Fruit fly (Drosophila melanogaster): ENCODE data around the gene ATPsynG.

The ATPsynG gene

DNA sequence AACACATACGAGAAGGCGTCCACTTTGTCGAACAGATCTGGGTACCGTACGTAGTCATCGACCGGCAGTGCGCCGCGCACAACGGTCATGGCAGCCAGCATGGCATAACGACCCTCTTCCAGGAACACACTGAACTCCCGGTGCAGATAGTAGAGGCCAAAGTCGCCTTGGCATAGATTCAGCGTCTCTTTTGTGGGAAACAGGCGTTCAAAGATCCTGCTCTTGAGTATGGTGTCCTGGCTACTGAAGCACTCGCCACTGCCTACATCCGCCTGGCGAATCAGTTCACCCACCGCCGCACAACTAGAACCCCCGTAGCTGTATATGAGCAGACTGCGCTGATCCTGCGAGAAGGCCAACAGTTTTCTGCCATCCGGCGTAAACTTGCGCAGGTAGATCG is 1.6 kb downstream of the ATPsynG start:
- TF ChIP-seq fd96Ca (GFP tag; IDR thresholded peaks at IDR 0.05) (no peak), D1 (tag; optimal IDR thresholded peaks at IDR 0.05) (no peak), CG14655 (GFP tag; optimal IDR thresholded peaks at IDR 0.05) (no peak), Pif1B (GFP tag; optimal IDR thresholded peaks at IDR 0.05) (no peak), CG4496 (GFP tag; IDR thresholded peaks at IDR 0.05) (no peak), CG8301 (tag; optimal IDR thresholded peaks at IDR 0.05) (no peak), gl (tag; optimal IDR thresholded peaks at IDR 0.05) (no peak), CG32121 (GFP tag; IDR thresholded peaks at IDR 0.05) (no peak), CG15710 (tag; optimal IDR thresholded peaks at IDR 0.05) (no peak), CG34367 (tag; optimal IDR thresholded peaks at IDR 0.05) (no peak), CG10348 (GFP tag; IDR thresholded peaks at IDR 0.05) (no peak), CG9948 (tag; optimal IDR thresholded peaks at IDR 0.05) (no peak), CG12605 (GFP tag; IDR thresholded peaks at IDR 0.05) (no peak)

DNA sequence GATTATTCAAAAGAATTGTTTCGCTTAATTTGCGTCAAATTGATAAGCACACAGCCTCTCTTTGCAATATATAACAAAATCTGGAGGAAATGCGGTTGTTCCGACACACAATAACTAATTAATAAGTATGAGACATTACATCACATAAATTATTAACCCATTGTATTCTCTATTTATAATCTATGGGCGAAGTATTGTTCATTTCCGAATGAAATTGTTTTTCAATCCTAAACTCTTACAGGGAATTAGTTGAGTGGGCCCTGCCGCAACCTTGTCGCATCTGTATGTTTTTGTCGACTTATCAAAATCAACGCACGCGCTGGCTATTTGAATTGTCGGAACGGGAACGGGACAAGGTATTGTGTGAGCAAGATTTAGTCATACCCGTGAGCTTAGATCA is 4.0 kb downstream of the ATPsynG start, which contains the start of gene CG16743:
Gene CG16743 (plus strand): TSS at position 57 of the 400 bp plus-strand sequence.
- no peak for TF ChIP-seq D1 (tag; optimal IDR thresholded peaks at IDR 0.05)
- no peak for TF ChIP-seq CG15710 (tag; optimal IDR thresholded peaks at IDR 0.05)
- TF ChIP-seq fd96Ca (GFP tag; IDR thresholded peaks at IDR 0.05), result no peak
- TF ChIP-seq CG10348 (GFP tag; IDR thresholded peaks at IDR 0.05), result no peak

DNA sequence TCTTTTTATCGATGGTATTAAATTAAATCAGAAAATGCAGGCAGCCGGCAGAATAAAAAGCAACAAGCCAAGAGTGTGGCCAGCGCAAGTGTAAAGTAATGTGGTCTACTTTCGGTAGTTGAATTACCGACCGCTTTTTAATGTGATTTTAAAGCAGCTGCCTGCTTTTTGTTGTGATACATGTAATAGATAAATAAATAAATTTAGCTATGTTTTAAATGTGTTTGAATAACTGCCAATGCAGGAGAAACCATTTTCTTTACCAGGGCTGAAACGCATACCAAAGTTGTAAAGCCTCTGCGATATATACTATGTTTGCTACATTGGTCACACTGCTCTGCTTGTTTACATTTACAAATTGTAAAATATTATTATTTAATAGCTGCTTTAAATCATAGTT is 6.1 kb downstream of the ATPsynG start, which contains the start of the genes Tmem214 and YL-1:
Gene Tmem214 (minus strand): TSS at position 142 of the 400 bp plus-strand sequence.
Gene YL-1 (plus strand): TSS at position 310 of the 400 bp plus-strand sequence.
- no peak for TF ChIP-seq CG15710 (tag; optimal IDR thresholded peaks at IDR 0.05)
- TF ChIP-seq fd96Ca (GFP tag; IDR thresholded peaks at IDR 0.05), result 0 out of 3 replicates have a peak, but pooled peaks have one; percentile 14
- TF ChIP-seq rn (GFP tag; IDR thresholded peaks at IDR 0.05), result no peak
- TF ChIP-seq CG8301 (tag; optimal IDR thresholded peaks at IDR 0.05), result no peak
- no peak for TF ChIP-seq EcR (GFP tag; optimal IDR thresholded peaks at IDR 0.05)
- peak; percentile 0 for TF ChIP-seq CG8159 (tag; optimal IDR thresholded peaks at IDR 0.05)
- TF ChIP-seq CG17806 (tag; optimal IDR thresholded peaks at IDR 0.05), result no peak

DNA sequence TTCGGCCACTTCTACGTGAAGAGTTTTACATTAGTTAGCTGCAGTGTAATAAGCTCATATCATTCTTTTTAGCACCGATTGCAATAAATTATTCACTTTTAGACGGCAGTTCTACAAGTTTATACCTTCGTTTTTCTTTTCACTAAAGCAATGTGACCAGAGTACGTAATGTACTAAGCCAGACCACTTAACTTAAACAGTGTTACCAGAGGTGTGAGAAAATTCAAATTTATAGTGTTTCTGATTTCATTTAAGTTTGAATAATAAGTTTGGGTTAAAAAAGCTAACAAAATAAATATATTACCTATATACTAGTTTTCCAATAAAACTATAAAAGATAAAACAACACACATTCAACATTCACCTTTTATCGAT is 8.2 kb downstream of the ATPsynG start:
- TF ChIP-seq CG15710 (tag; optimal IDR thresholded peaks at IDR 0.05) (no peak), CG13204 (GFP tag; optimal IDR thresholded peaks at IDR 0.05) (no peak), gl (tag; optimal IDR thresholded peaks at IDR 0.05) (no peak), Ets98B (GFP tag; IDR thresholded peaks at IDR 0.05) (no peak), CG12605 (GFP tag; IDR thresholded peaks at IDR 0.05) (no peak), Pif1A (GFP tag; optimal IDR thresholded peaks at IDR 0.05) (no peak), EcR (GFP tag; optimal IDR thresholded peaks at IDR 0.05) (no peak), CG4496 (GFP tag; IDR thresholded peaks at IDR 0.05) (no peak; the same call in 2 of the 3 replicates), CG14655 (GFP tag; optimal IDR thresholded peaks at IDR 0.05) (no peak), CG9948 (tag; optimal IDR thresholded peaks at IDR 0.05) (no peak), CG8301 (tag; optimal IDR thresholded peaks at IDR 0.05) (no peak), D1 (tag; optimal IDR thresholded peaks at IDR 0.05) (no peak), CG8159 (tag; optimal IDR thresholded peaks at IDR 0.05) (no peak), Snoo (tag; optimal IDR thresholded peaks at IDR 0.05) (no peak), rn (GFP tag; IDR thresholded peaks at IDR 0.05) (no peak), CG10348 (GFP tag; IDR thresholded peaks at IDR 0.05) (no peak), fd96Ca (GFP tag; IDR thresholded peaks at IDR 0.05) (no peak)

DNA sequence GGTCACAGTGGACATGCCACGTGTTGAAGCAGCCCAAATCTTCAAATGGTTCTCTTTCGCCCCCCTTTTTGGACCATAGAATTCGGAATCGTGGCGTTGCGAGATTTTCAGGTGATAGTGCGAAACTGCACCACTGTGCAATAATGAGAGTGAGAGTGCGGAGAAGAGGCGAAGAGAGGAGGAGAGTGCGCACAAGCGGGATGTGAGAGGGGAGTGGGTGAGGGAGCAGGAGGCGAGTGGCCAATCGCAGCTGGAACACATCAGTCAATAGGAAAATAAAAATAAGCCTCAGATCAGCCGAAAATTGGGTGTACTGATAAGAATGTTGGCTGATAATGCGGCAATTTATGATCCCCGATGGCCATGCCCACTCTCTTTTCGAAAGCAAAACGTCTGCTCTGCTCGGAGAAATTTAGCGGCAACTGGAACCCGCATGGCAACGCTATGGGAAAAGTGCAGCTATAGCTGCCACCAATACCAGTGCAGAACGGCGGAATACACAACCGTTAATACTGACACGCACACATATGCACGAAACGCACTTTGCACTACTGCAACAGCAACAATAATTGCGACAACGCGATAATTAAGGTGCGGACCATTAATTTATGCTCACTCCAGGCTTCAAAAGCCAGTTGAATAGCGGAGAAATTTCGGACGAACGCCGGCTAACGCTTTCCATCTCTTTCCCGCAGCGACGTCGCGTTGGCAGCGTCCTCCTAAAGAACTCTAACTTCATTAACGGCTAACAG is 8.8 kb downstream of the ATPsynG start:
- peak; percentile 28 for TF ChIP-seq Pif1B (GFP tag; optimal IDR thresholded peaks at IDR 0.05)
- TF ChIP-seq CG8159 (tag; optimal IDR thresholded peaks at IDR 0.05), result peak; percentile 33
- TF ChIP-seq CG4496 (GFP tag; IDR thresholded peaks at IDR 0.05), result peak; percentile 58
- TF ChIP-seq CG8301 (tag; optimal IDR thresholded peaks at IDR 0.05), result peak; percentile 52
- no peak for TF ChIP-seq CG10348 (GFP tag; IDR thresholded peaks at IDR 0.05)
- peak; percentile 52 for TF ChIP-seq EcR (GFP tag; optimal IDR thresholded peaks at IDR 0.05)
- no peak for TF ChIP-seq CG34367 (tag; optimal IDR thresholded peaks at IDR 0.05)
- TF ChIP-seq D1 (tag; optimal IDR thresholded peaks at IDR 0.05), result no peak
- TF ChIP-seq CG32121 (GFP tag; IDR thresholded peaks at IDR 0.05), result peak; percentile 38; the same call in 1 of the 2 replicates
- TF ChIP-seq Snoo (tag; optimal IDR thresholded peaks at IDR 0.05), result peak; percentile 7
- 0 out of 3 replicates have a peak, but pooled peaks have one; percentile 22 for TF ChIP-seq fd96Ca (GFP tag; IDR thresholded peaks at IDR 0.05)
- TF ChIP-seq CG14655 (GFP tag; optimal IDR thresholded peaks at IDR 0.05), result no peak
- no peak for TF ChIP-seq Pif1A (GFP tag; optimal IDR thresholded peaks at IDR 0.05)
- TF ChIP-seq CG9948 (tag; optimal IDR thresholded peaks at IDR 0.05), result no peak
- peak; percentile 61 for TF ChIP-seq Ets98B (GFP tag; IDR thresholded peaks at IDR 0.05)
- TF ChIP-seq rn (GFP tag; IDR thresholded peaks at IDR 0.05), result no peak
- TF ChIP-seq CG13204 (GFP tag; optimal IDR thresholded peaks at IDR 0.05), result no peak
- TF ChIP-seq CG17806 (tag; optimal IDR thresholded peaks at IDR 0.05), result no peak
- peak; percentile 38; the same call in 1 of the 2 replicates for TF ChIP-seq CG12605 (GFP tag; IDR thresholded peaks at IDR 0.05)
- TF ChIP-seq CG15710 (tag; optimal IDR thresholded peaks at IDR 0.05), result peak; percentile 18
- TF ChIP-seq gl (tag; optimal IDR thresholded peaks at IDR 0.05), result peak; percentile 79

DNA sequence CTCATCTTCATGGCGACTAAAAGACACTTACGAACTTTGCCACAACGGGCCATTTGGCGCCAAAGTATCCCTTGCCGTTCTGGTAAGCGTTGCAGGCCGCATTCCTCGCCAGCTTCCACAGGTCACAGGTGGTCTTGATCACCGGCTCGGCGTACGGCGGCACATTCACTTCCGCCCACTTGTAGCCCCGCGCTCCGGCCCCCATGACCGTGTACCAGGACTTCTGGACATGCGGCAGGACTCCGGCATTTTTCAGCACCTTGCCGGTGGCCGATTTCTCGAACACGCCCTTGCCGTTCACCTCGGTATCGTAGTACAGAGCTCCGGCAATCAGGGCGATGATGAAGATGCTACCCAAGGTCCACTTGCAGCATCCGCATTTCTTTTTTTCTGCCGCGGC is 10.2 kb downstream of the ATPsynG start:
- no peak for TF ChIP-seq CG12605 (GFP tag; IDR thresholded peaks at IDR 0.05)
- TF ChIP-seq Ets98B (GFP tag; IDR thresholded peaks at IDR 0.05), result no peak
- TF ChIP-seq CG14655 (GFP tag; optimal IDR thresholded peaks at IDR 0.05), result no peak
- no peak for TF ChIP-seq CG34367 (tag; optimal IDR thresholded peaks at IDR 0.05)
- no peak for TF ChIP-seq CG4496 (GFP tag; IDR thresholded peaks at IDR 0.05)
- no peak for TF ChIP-seq Pif1A (GFP tag; optimal IDR thresholded peaks at IDR 0.05)
- TF ChIP-seq CG13204 (GFP tag; optimal IDR thresholded peaks at IDR 0.05), result no peak
- TF ChIP-seq CG17806 (tag; optimal IDR thresholded peaks at IDR 0.05), result no peak
- no peak for TF ChIP-seq CG10348 (GFP tag; IDR thresholded peaks at IDR 0.05)
- no peak for TF ChIP-seq gl (tag; optimal IDR thresholded peaks at IDR 0.05)
- no peak for TF ChIP-seq fd96Ca (GFP tag; IDR thresholded peaks at IDR 0.05)
- TF ChIP-seq Snoo (tag; optimal IDR thresholded peaks at IDR 0.05), result no peak
- no peak for TF ChIP-seq CG9948 (tag; optimal IDR thresholded peaks at IDR 0.05)

All from whole organism, pupa.